Worm (Caenorhabditis elegans) whole organism, L3 larva: ENCODE data around the gene nhr-192.

Experiments
- lin-39 ChIP-seq: fragments of 150-350 bp; optimal IDR thresholded peaks from 2 replicates; lab custom pipeline; 2018; ENCODE audit warnings: missing biosample characterization, missing genetic modification reagents, missing genetic modification characterization
- lsy-12 ChIP-seq: sonication (generic microtip); optimal IDR thresholded peaks from 2 replicates; lab custom pipeline; 2016; ENCODE audit warnings: mild to moderate bottlenecking, missing genetic modification characterization, missing compliant biosample characterization
- mdl-1 ChIP-seq: fragments of 150-350 bp; optimal IDR thresholded peaks from 2 replicates; lab custom pipeline; 2014; ENCODE audit warnings: missing biosample characterization, missing genetic modification characterization
- nfya-1 ChIP-seq: sonication (generic microtip); optimal IDR thresholded peaks from 2 replicates; lab custom pipeline; 2017; ENCODE audit warnings: missing genetic modification characterization, mild to moderate bottlenecking, missing compliant biosample characterization, antibody characterized with exemption, moderate library complexity; ENCODE audit not compliant: insufficient read depth
- pha-4 ChIP-seq: fragments of 150-350 bp; optimal IDR thresholded peaks from 2 replicates; lab custom pipeline; 2014; ENCODE audit warnings: missing biosample characterization, missing genetic modification reagents, missing genetic modification characterization
- snpc-4 ChIP-seq: fragments of 150-350 bp; optimal IDR thresholded peaks from 2 replicates; lab custom pipeline; 2014; ENCODE audit warnings: missing biosample characterization, missing genetic modification characterization

Gene nhr-192

ce11 chrV:10019934-10020333 lies 50.5 kb downstream of the nhr-192 start:
- TF ChIP-seq mdl-1 (peak; percentile 46), pha-4 (tag; lab: Kevin White, UChicago) (peak; percentile 94), snpc-4 (tag; lab: Kevin White, UChicago) (no peak), lin-39 (tag; lab: Kevin White, UChicago) (peak; percentile 36), nfya-1 (tag; lab: Kevin White, UChicago) (peak; percentile 26), lsy-12 (tag; lab: Kevin White, UChicago) (no peak)
